Worm (Caenorhabditis elegans) whole organism, early embryonic: ENCODE results near the gene F54B3.2.

Source experiments
- F13C5.2 ChIP-seq: sonication (generic microtip); optimal IDR thresholded peaks from 2 replicates; lab custom pipeline; 2017; ENCODE audit warnings: mild to moderate bottlenecking, missing genetic modification characterization, inconsistent platforms, missing compliant biosample characterization
- ama-1 ChIP-seq: fragments of 150-350 bp; optimal IDR thresholded peaks from 2 replicates; lab custom pipeline; 2014
- ceh-36 ChIP-seq: sonication (generic microtip); optimal IDR thresholded peaks from 2 replicates; lab custom pipeline; 2016; ENCODE audit warnings: missing genetic modification characterization, inconsistent platforms, missing compliant biosample characterization
- flt-1 ChIP-seq: fragments of 200-800 bp; sonication (Bioruptor generic); IDR thresholded peaks from 2 replicates; pipeline ENCODE4 v1.3.6; 2022; ENCODE audit warnings: missing genetic modification characterization, missing compliant biosample characterization
- hmbx-1 ChIP-seq: sonication (generic microtip); optimal IDR thresholded peaks from 2 replicates; lab custom pipeline; 2016; ENCODE audit warnings: mild to moderate bottlenecking, missing genetic modification characterization, missing compliant biosample characterization
- hnd-1 ChIP-seq: sonication (generic microtip); optimal IDR thresholded peaks from 2 replicates; lab custom pipeline; 2016; ENCODE audit warnings: missing genetic modification characterization, missing compliant biosample characterization
- pes-1 ChIP-seq: fragments of 200-800 bp; sonication (Bioruptor generic); IDR thresholded peaks from 2 replicates; pipeline ENCODE4 v1.3.6; 2022; ENCODE audit warnings: missing genetic modification reagents, missing genetic modification characterization, missing compliant biosample characterization
- scrt-1 ChIP-seq: fragments of 200-800 bp; sonication (Bioruptor generic); IDR thresholded peaks from 2 replicates; pipeline ENCODE4 v1.3.6; 2022; ENCODE audit warnings: missing genetic modification characterization, missing compliant biosample characterization
- sea-1 ChIP-seq: fragments of 200-800 bp; sonication (Bioruptor generic); conservative IDR thresholded peaks from 2 replicates; pipeline ENCODE4 v1.3.6; 2022; ENCODE audit warnings: missing genetic modification characterization, missing compliant biosample characterization
- tbx-11 ChIP-seq: fragments of 200-800 bp; sonication (Bioruptor generic); IDR thresholded peaks from 2 replicates; pipeline ENCODE4 v1.3.6; 2022; ENCODE audit warnings: missing genetic modification characterization, missing compliant biosample characterization
- tra-4 ChIP-seq: sonication (generic microtip); optimal IDR thresholded peaks from 2 replicates; lab custom pipeline; 2017; ENCODE audit warnings: missing genetic modification characterization, missing compliant biosample characterization

DNA sequence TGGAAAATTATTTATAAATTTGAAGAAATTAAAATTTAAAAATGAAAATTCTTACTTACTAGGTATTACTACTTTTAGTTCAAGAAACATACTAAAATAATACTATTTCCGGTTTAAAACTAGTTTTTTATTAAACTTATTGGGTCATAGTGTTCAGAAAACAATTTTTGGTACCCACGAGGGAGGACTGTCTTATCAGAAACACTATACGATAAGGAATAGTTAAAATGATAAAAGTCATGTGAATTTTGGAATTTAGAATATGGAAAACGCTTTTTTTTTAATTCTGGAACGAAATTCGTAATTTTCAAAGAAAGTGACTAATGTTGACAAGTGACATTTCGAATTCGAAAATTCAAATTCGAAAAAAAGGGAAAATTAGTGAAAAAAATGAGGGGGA is 11.7 kb upstream of the F54B3.2 start:
- TF ChIP-seq ama-1 (lab: Kevin White, UChicago), result no peak
- no peak for TF ChIP-seq hmbx-1 (tag; lab: Kevin White, UChicago)
- TF ChIP-seq pes-1 (GFP tag; lab: Robert Waterston, UW), result no peak
- TF ChIP-seq tbx-11 (GFP tag; lab: Robert Waterston, UW), result no peak
- TF ChIP-seq F13C5.2 (tag; lab: Kevin White, UChicago), result no peak
- no peak for TF ChIP-seq hnd-1 (tag; lab: Kevin White, UChicago)
- no peak for TF ChIP-seq tra-4
- TF ChIP-seq scrt-1 (GFP tag; lab: Robert Waterston, UW), result no peak
- no peak for TF ChIP-seq flt-1 (GFP tag; lab: Robert Waterston, UW)
- no peak for TF ChIP-seq ceh-36 (tag; lab: Kevin White, UChicago)
- TF ChIP-seq sea-1 (GFP tag; lab: Robert Waterston, UW), result no peak
